Worm (Caenorhabditis elegans) whole organism, late embryonic: ENCODE results near the gene coh-4.

Source experiments
- ceh-18 ChIP-seq: sonication (generic microtip); optimal IDR thresholded peaks from 2 replicates; lab custom pipeline; 2016; ENCODE audit warnings: missing genetic modification characterization, missing compliant biosample characterization
- unc-55 ChIP-seq: sonication (generic microtip); optimal IDR thresholded peaks from 2 replicates; lab custom pipeline; 2017; ENCODE audit warnings: missing biosample characterization, missing genetic modification reagents, missing genetic modification characterization

- TF ChIP-seq unc-55 (GFP tag; lab: Kevin White, UChicago) = no peak
- TF ChIP-seq ceh-18 (tag; lab: Kevin White, UChicago) = no peak
Observed at ce11 chrV:4168045-4168444, 7.4 kb downstream of the coh-4 start.
